Fruit fly (Drosophila melanogaster) whole organism, embryonic: Measurements from ENCODE around the gene CG4730.
A peak's percentile ranks its signal among the peaks of the same experiment; 100 is the strongest.

ENCODE experiments used
- Abd-B ChIP-seq: fragments of 200-800 bp; sonication (Bioruptor generic); optimal IDR thresholded peaks from 2 replicates; lab custom pipeline; 2018; ENCODE audit warnings: missing biosample characterization, mild to moderate bottlenecking, missing genetic modification characterization, moderate library complexity
- Asciz ChIP-seq: fragments of 200-800 bp; sonication (Bioruptor generic); optimal IDR thresholded peaks from 2 replicates; lab custom pipeline; 2017; ENCODE audit warnings: missing biosample characterization, mild to moderate bottlenecking, missing genetic modification characterization, missing genetic modification reagents
- B-H1 ChIP-seq: fragments of 200-800 bp; sonication (Bioruptor generic); IDR thresholded peaks from 3 replicates; pipeline ENCODE4 v1.3.6; 2022; ENCODE audit warnings: missing biosample characterization, missing genetic modification characterization
- CG10209 ChIP-seq: fragments of 200-800 bp; sonication (Bioruptor generic); optimal IDR thresholded peaks from 3 replicates; lab custom pipeline; 2017; ENCODE audit warnings: missing biosample characterization, mild to moderate bottlenecking, missing genetic modification characterization, missing genetic modification reagents
- CG10267 ChIP-seq: fragments of 200-800 bp; sonication (Bioruptor generic); optimal IDR thresholded peaks from 2 replicates; lab custom pipeline; 2018; ENCODE audit warnings: missing biosample characterization, mild to moderate bottlenecking, missing genetic modification characterization, moderate library complexity
- CG10366 ChIP-seq: fragments of 200-800 bp; sonication (Bioruptor generic); IDR thresholded peaks from 2 replicates; pipeline ENCODE4 v1.3.6; 2022; ENCODE audit warnings: missing biosample characterization, missing genetic modification characterization
- CG10543 ChIP-seq: fragments of 200-800 bp; sonication (Bioruptor generic); optimal IDR thresholded peaks from 3 replicates; lab custom pipeline; 2017; ENCODE audit warnings: missing biosample characterization, mild to moderate bottlenecking, missing genetic modification characterization, moderate library complexity
- CG10565 ChIP-seq: fragments of 200-800 bp; sonication (Bioruptor generic); optimal IDR thresholded peaks from 3 replicates; lab custom pipeline; 2016; ENCODE audit warnings: missing biosample characterization, mild to moderate bottlenecking, missing genetic modification characterization
- CG13296 ChIP-seq: fragments of 200-800 bp; sonication (Bioruptor generic); optimal IDR thresholded peaks from 3 replicates; lab custom pipeline; 2018; ENCODE audit warnings: missing biosample characterization, mild to moderate bottlenecking, missing genetic modification characterization
- CG13624 ChIP-seq: fragments of 200-800 bp; sonication (Bioruptor generic); optimal IDR thresholded peaks from 2 replicates; lab custom pipeline; 2016; ENCODE audit warnings: missing biosample characterization, missing genetic modification characterization
- CG14667 ChIP-seq: fragments of 200-800 bp; sonication (Bioruptor generic); IDR thresholded peaks from 2 replicates; pipeline ENCODE4 v1.3.6; 2022; ENCODE audit warnings: missing biosample characterization, missing genetic modification characterization
- CG1529 ChIP-seq: fragments of 200-800 bp; sonication (Bioruptor generic); optimal IDR thresholded peaks from 3 replicates; lab custom pipeline; 2018; ENCODE audit warnings: missing biosample characterization, missing genetic modification characterization
- CG15479 ChIP-seq: fragments of 200-800 bp; sonication (Bioruptor generic); optimal IDR thresholded peaks from 3 replicates; lab custom pipeline; 2019; ENCODE audit warnings: missing biosample characterization, mild to moderate bottlenecking, missing genetic modification characterization, moderate library complexity
- CG1602 ChIP-seq: fragments of 200-800 bp; sonication (Bioruptor generic); optimal IDR thresholded peaks from 3 replicates; lab custom pipeline; 2016; ENCODE audit warnings: missing biosample characterization, missing genetic modification characterization
- CG16863 ChIP-seq: fragments of 200-800 bp; sonication (Bioruptor generic); optimal IDR thresholded peaks from 3 replicates; lab custom pipeline; 2016; ENCODE audit warnings: missing biosample characterization, missing genetic modification characterization
- CG17612 ChIP-seq: fragments of 200-800 bp; sonication (Bioruptor generic); IDR thresholded peaks from 2 replicates; pipeline ENCODE4 v1.3.6; 2022; ENCODE audit warnings: missing biosample characterization, missing genetic modification characterization
- CG18599 ChIP-seq: fragments of 200-800 bp; sonication (Bioruptor generic); optimal IDR thresholded peaks from 3 replicates; lab custom pipeline; 2017; ENCODE audit warnings: missing biosample characterization, missing genetic modification characterization, mild to moderate bottlenecking, moderate library complexity, missing genetic modification reagents
- CG33557 ChIP-seq: fragments of 200-800 bp; sonication (Bioruptor generic); optimal IDR thresholded peaks from 2 replicates; lab custom pipeline; 2019; ENCODE audit warnings: missing biosample characterization, mild to moderate bottlenecking, missing genetic modification characterization, moderate library complexity
- CG42726 ChIP-seq: fragments of 200-800 bp; sonication (Bioruptor generic); IDR thresholded peaks from 2 replicates; pipeline ENCODE4 v1.3.6; 2022; ENCODE audit warnings: missing biosample characterization, missing genetic modification characterization; ENCODE audit not compliant: partially characterized antibody
- CG4404 ChIP-seq: fragments of 200-800 bp; sonication (Bioruptor generic); IDR thresholded peaks from 2 replicates; pipeline ENCODE4 v1.3.6; 2022; ENCODE audit warnings: missing biosample characterization, missing genetic modification characterization
- CG4820 ChIP-seq: fragments of 200-800 bp; sonication (Bioruptor generic); optimal IDR thresholded peaks from 3 replicates; lab custom pipeline; 2016; ENCODE audit warnings: missing biosample characterization, missing genetic modification characterization
- CG6175 ChIP-seq: fragments of 200-800 bp; sonication (Bioruptor generic); IDR thresholded peaks from 3 replicates; pipeline ENCODE4 v1.3.6; 2022; ENCODE audit warnings: missing biosample characterization, missing genetic modification characterization
- CG6254 ChIP-seq: fragments of 200-800 bp; sonication (Bioruptor generic); optimal IDR thresholded peaks from 3 replicates; lab custom pipeline; 2017; ENCODE audit warnings: mild to moderate bottlenecking, missing biosample characterization, missing genetic modification reagents, missing genetic modification characterization
- D19B ChIP-seq: fragments of 200-800 bp; sonication (Bioruptor generic); optimal IDR thresholded peaks from 2 replicates; lab custom pipeline; 2017; ENCODE audit warnings: missing biosample characterization, mild to moderate bottlenecking, missing genetic modification characterization
- Dfd ChIP-seq, 2 experiments: fragments of >200 bp; optimal IDR thresholded peaks; 2 replicates each; lab custom pipeline; 2017; ENCODE audit warnings: missing biosample characterization in 2 of 2, missing genetic modification characterization in 2 of 2
- Dll ChIP-seq: fragments of 200-800 bp; sonication (Bioruptor generic); IDR thresholded peaks from 4 replicates; pipeline ENCODE4 v1.3.6; 2022; ENCODE audit warnings: missing biosample characterization, missing genetic modification characterization; ENCODE audit not compliant: partially characterized antibody
- Dref ChIP-seq: fragments of 200-800 bp; sonication (Bioruptor generic); IDR thresholded peaks from 2 replicates; pipeline ENCODE4 v1.3.6; 2022; ENCODE audit warnings: missing biosample characterization, missing genetic modification characterization
- HHEX ChIP-seq: fragments of 200-800 bp; sonication (Bioruptor generic); optimal IDR thresholded peaks from 3 replicates; lab custom pipeline; 2017; ENCODE audit warnings: missing biosample characterization, mild to moderate bottlenecking, missing genetic modification characterization, missing genetic modification reagents
- HLHmδ ChIP-seq: fragments of 200-800 bp; sonication (Bioruptor generic); optimal IDR thresholded peaks from 2 replicates; lab custom pipeline; 2018; ENCODE audit warnings: missing biosample characterization, mild to moderate bottlenecking, missing genetic modification characterization, moderate library complexity
- Hmx ChIP-seq: fragments of 200-800 bp; sonication (Bioruptor generic); optimal IDR thresholded peaks from 2 replicates; lab custom pipeline; 2016; ENCODE audit warnings: missing biosample characterization, missing genetic modification characterization
- PHDP ChIP-seq: fragments of 200-800 bp; sonication (Bioruptor generic); optimal IDR thresholded peaks from 3 replicates; lab custom pipeline; 2018; ENCODE audit warnings: missing biosample characterization, mild to moderate bottlenecking, missing genetic modification characterization, moderate library complexity
- Ravus ChIP-seq: fragments of 200-800 bp; sonication (Bioruptor generic); IDR thresholded peaks from 2 replicates; pipeline ENCODE4 v1.3.6; 2022; ENCODE audit warnings: missing biosample characterization, missing genetic modification characterization
- Rx ChIP-seq: fragments of 200-800 bp; sonication (Bioruptor generic); IDR thresholded peaks from 2 replicates; pipeline ENCODE4 v1.3.6; 2022; ENCODE audit warnings: missing biosample characterization, missing genetic modification characterization
- bcd ChIP-seq: fragments of 200-800 bp; sonication (Bioruptor generic); optimal IDR thresholded peaks from 2 replicates; lab custom pipeline; 2017; ENCODE audit warnings: missing biosample characterization, mild to moderate bottlenecking, missing genetic modification characterization
- br ChIP-seq: fragments of >200 bp; optimal IDR thresholded peaks from 2 replicates; lab custom pipeline; 2017
- cato ChIP-seq: fragments of 200-800 bp; sonication (Bioruptor generic); optimal IDR thresholded peaks from 2 replicates; lab custom pipeline; 2016; ENCODE audit warnings: missing biosample characterization, missing genetic modification characterization, borderline replicate concordance
- gem ChIP-seq: fragments of 200-800 bp; sonication (Bioruptor generic); optimal IDR thresholded peaks from 2 replicates; lab custom pipeline; 2019; ENCODE audit warnings: missing biosample characterization, mild to moderate bottlenecking, missing genetic modification characterization, moderate library complexity
- gsb-n ChIP-seq: fragments of 200-800 bp; sonication (Bioruptor generic); optimal IDR thresholded peaks from 3 replicates; lab custom pipeline; 2018; ENCODE audit warnings: missing biosample characterization, mild to moderate bottlenecking, missing genetic modification characterization
- gt ChIP-seq: fragments of 200-800 bp; sonication (Bioruptor generic); IDR thresholded peaks from 2 replicates; pipeline ENCODE4 v1.3.6; 2022; ENCODE audit warnings: missing biosample characterization, missing genetic modification characterization
- ken ChIP-seq: fragments of 200-800 bp; sonication (Bioruptor generic); IDR thresholded peaks from 3 replicates; pipeline ENCODE4 v1.3.6; 2022; ENCODE audit warnings: missing biosample characterization, missing genetic modification characterization
- lab ChIP-seq: fragments of 200-800 bp; sonication (Bioruptor generic); optimal IDR thresholded peaks from 3 replicates; lab custom pipeline; 2017; ENCODE audit warnings: missing biosample characterization, missing genetic modification characterization, mild to moderate bottlenecking, moderate library complexity, missing genetic modification reagents
- mam ChIP-seq: fragments of 200-800 bp; sonication (Bioruptor generic); optimal IDR thresholded peaks from 3 replicates; lab custom pipeline; 2016; ENCODE audit warnings: missing biosample characterization, missing genetic modification characterization
- nau ChIP-seq: fragments of 200-800 bp; sonication (Bioruptor generic); optimal IDR thresholded peaks from 3 replicates; lab custom pipeline; 2017; ENCODE audit warnings: missing biosample characterization, mild to moderate bottlenecking, missing genetic modification characterization, missing genetic modification reagents
- onecut ChIP-seq: fragments of 200-800 bp; sonication (Bioruptor generic); IDR thresholded peaks from 2 replicates; pipeline ENCODE4 v1.3.6; 2022; ENCODE audit warnings: missing biosample characterization, missing genetic modification characterization
- p53 ChIP-seq: fragments of 200-800 bp; sonication (Bioruptor generic); optimal IDR thresholded peaks from 2 replicates; lab custom pipeline; 2016; ENCODE audit warnings: missing biosample characterization, missing genetic modification characterization
- peb ChIP-seq: fragments of 200-800 bp; sonication (Bioruptor generic); IDR thresholded peaks from 2 replicates; pipeline ENCODE4 v1.3.6; 2022; ENCODE audit warnings: missing biosample characterization, missing genetic modification characterization
- sisA ChIP-seq: fragments of 200-800 bp; sonication (Bioruptor generic); IDR thresholded peaks from 2 replicates; pipeline ENCODE4 v1.3.6; 2022; ENCODE audit warnings: missing biosample characterization, missing genetic modification characterization
- sob ChIP-seq: fragments of 200-800 bp; sonication (Bioruptor generic); IDR thresholded peaks from 2 replicates; pipeline ENCODE4 v1.3.6; 2022; ENCODE audit warnings: missing biosample characterization, missing genetic modification characterization
- toy ChIP-seq: fragments of 200-800 bp; sonication (Bioruptor generic); IDR thresholded peaks from 2 replicates; pipeline ENCODE4 v1.3.6; 2022; ENCODE audit warnings: missing biosample characterization, missing genetic modification characterization
- twi ChIP-seq: fragments of 200-800 bp; optimal IDR thresholded peaks from 2 replicates; lab custom pipeline; 2019; ENCODE audit warnings: missing biosample characterization, mild to moderate bottlenecking, missing genetic modification characterization, moderate library complexity
- wor ChIP-seq: fragments of 200-800 bp; sonication (Bioruptor generic); IDR thresholded peaks from 2 replicates; pipeline ENCODE4 v1.3.6; 2022; ENCODE audit warnings: missing biosample characterization, missing genetic modification characterization

The CG4730 gene

dm6 chr3R:25680528-25680927 is 2.0 kb upstream of the CG4730 start, which contains the start of the genes CG4743 and Idh3g (continued):
- TF ChIP-seq CG4404 (GFP tag; lab: Robert Waterston, UW) (peak; percentile 87), Abd-B (GFP tag; lab: Kevin White, UChicago) (peak; percentile 99), gem (tag; lab: Kevin White, UChicago) (peak; percentile 99), mam (GFP tag; lab: Kevin White, UChicago) (peak; percentile 70), Dfd (GFP tag; optimal IDR thresholded peaks at IDR 0.05; lab: Kevin White, UChicago) (no peak), sob (GFP tag; lab: Robert Waterston, UW) (peak; percentile 95), Rx (peak; percentile 82), CG10209 (GFP tag; lab: Kevin White, UChicago) (peak; percentile 96), HHEX (peak; percentile 96), Ravus (GFP tag; lab: Robert Waterston, UW) (peak; percentile 88), gt (GFP tag; lab: Robert Waterston, UW) (peak; percentile 81), CG17612 (peak; percentile 88), Hmx (GFP tag; lab: Kevin White, UChicago) (peak; percentile 72), gsb-n (tag; lab: Kevin White, UChicago) (peak; percentile 99), Dref (GFP tag; lab: Robert Waterston, UW) (no peak), CG42726 (GFP tag; lab: Robert Waterston, UW) (no peak), CG15479 (GFP tag; lab: Kevin White, UChicago) (peak; percentile 49), CG13296 (GFP tag; lab: Kevin White, UChicago) (peak; percentile 97), CG33557 (peak; percentile 99), B-H1 (GFP tag; lab: Robert Waterston, UW) (peak; percentile 93), p53 (GFP tag; lab: Kevin White, UChicago) (no peak), CG14667 (GFP tag; lab: Robert Waterston, UW) (peak; percentile 91), toy (peak; percentile 72), CG16863 (GFP tag; lab: Kevin White, UChicago) (peak; percentile 71), CG18599 (GFP tag; lab: Kevin White, UChicago) (peak; percentile 98), ken (peak; percentile 93), CG10366 (GFP tag; lab: Robert Waterston, UW) (peak; percentile 95), CG10543 (peak; percentile 98), CG1529 (peak; percentile 92), CG10565 (peak; percentile 86), cato (peak; percentile 96), CG1602 (GFP tag; lab: Kevin White, UChicago) (peak; percentile 97), wor (GFP tag; lab: Robert Waterston, UW) (peak; percentile 90), Asciz (GFP tag; lab: Kevin White, UChicago) (peak; percentile 92), CG4820 (GFP tag; lab: Kevin White, UChicago) (peak; percentile 96), CG6175 (peak; percentile 87), onecut (GFP tag; lab: Robert Waterston, UW) (peak; percentile 92), sisA (GFP tag; lab: Robert Waterston, UW) (peak; percentile 91), CG6254 (GFP tag; lab: Kevin White, UChicago) (peak; percentile 94), peb (GFP tag; lab: Robert Waterston, UW) (peak; percentile 94), Dll (GFP tag; lab: Robert Waterston, UW) (0 out of 4 replicates have a peak, but pooled peaks have one; percentile 24), CG10267 (tag; lab: Kevin White, UChicago) (peak; percentile 94), CG13624 (GFP tag; lab: Kevin White, UChicago) (peak; percentile 77), twi (tag; lab: Kevin White, UChicago) (peak; percentile 97), D19B (GFP tag; lab: Kevin White, UChicago) (peak; percentile 87), bcd (peak; percentile 96), nau (GFP tag; lab: Kevin White, UChicago) (peak; percentile 94), PHDP (peak; percentile 99), lab (GFP tag; lab: Kevin White, UChicago) (peak; percentile 98), br (lab: Kevin White, UChicago) (no peak), HLHmδ (GFP tag; lab: Kevin White, UChicago) (no peak)
